Fruit fly (Drosophila melanogaster) whole organism, embryonic: ENCODE measurements around the gene CG31808.

Source experiments
- Blimp-1 ChIP-seq: fragments of 200-800 bp; sonication (Bioruptor generic); optimal IDR thresholded peaks from 3 replicates; lab custom pipeline; 2018; ENCODE audit warnings: missing biosample characterization, missing genetic modification characterization, mild to moderate bottlenecking, moderate library complexity, missing genetic modification reagents
- BtbVII ChIP-seq: fragments of 200-800 bp; sonication (Bioruptor generic); optimal IDR thresholded peaks from 3 replicates; lab custom pipeline; 2017; ENCODE audit warnings: missing biosample characterization, mild to moderate bottlenecking, missing genetic modification characterization
- CG10267 ChIP-seq: fragments of 200-800 bp; sonication (Bioruptor generic); optimal IDR thresholded peaks from 2 replicates; lab custom pipeline; 2018; ENCODE audit warnings: missing biosample characterization, mild to moderate bottlenecking, missing genetic modification characterization, moderate library complexity
- CG10654 ChIP-seq: fragments of 200-800 bp; sonication (Bioruptor generic); optimal IDR thresholded peaks from 2 replicates; lab custom pipeline; 2016; ENCODE audit warnings: missing biosample characterization, missing genetic modification characterization
- CG11695 ChIP-seq: fragments of 200-800 bp; sonication (Bioruptor generic); IDR thresholded peaks from 3 replicates; pipeline ENCODE4 v1.3.6; 2022; ENCODE audit warnings: missing biosample characterization, missing genetic modification characterization
- CG11723 ChIP-seq: fragments of 200-800 bp; sonication (Bioruptor generic); optimal IDR thresholded peaks from 2 replicates; lab custom pipeline; 2017; ENCODE audit warnings: missing biosample characterization, mild to moderate bottlenecking, missing genetic modification characterization
- CG12744 ChIP-seq: fragments of 200-800 bp; sonication (Bioruptor generic); optimal IDR thresholded peaks from 2 replicates; lab custom pipeline; 2016; ENCODE audit warnings: missing biosample characterization, missing genetic modification characterization
- CG17359 ChIP-seq: fragments of 200-800 bp; sonication (Bioruptor generic); optimal IDR thresholded peaks from 3 replicates; lab custom pipeline; 2018; ENCODE audit warnings: missing biosample characterization, mild to moderate bottlenecking, missing genetic modification characterization, moderate library complexity
- CG17829 ChIP-seq: fragments of 200-800 bp; optimal IDR thresholded peaks from 2 replicates; lab custom pipeline; 2019; ENCODE audit warnings: missing biosample characterization, mild to moderate bottlenecking, missing genetic modification characterization, moderate library complexity
- CG2199 ChIP-seq: fragments of 200-800 bp; sonication (Bioruptor generic); IDR thresholded peaks from 3 replicates; pipeline ENCODE4 v1.3.6; 2022; ENCODE audit warnings: missing biosample characterization, missing genetic modification characterization
- CG2712 ChIP-seq: fragments of 200-800 bp; optimal IDR thresholded peaks from 3 replicates; lab custom pipeline; 2019; ENCODE audit warnings: missing biosample characterization, mild to moderate bottlenecking, missing genetic modification characterization, moderate library complexity
- CG30020 ChIP-seq: fragments of 200-800 bp; optimal IDR thresholded peaks from 2 replicates; lab custom pipeline; 2019; ENCODE audit warnings: missing biosample characterization, mild to moderate bottlenecking, missing genetic modification characterization, moderate library complexity
- CG33213 ChIP-seq: fragments of 200-800 bp; sonication (Bioruptor generic); optimal IDR thresholded peaks from 3 replicates; lab custom pipeline; 2016; ENCODE audit warnings: missing biosample characterization, missing genetic modification characterization
- CG34422 ChIP-seq: fragments of 200-800 bp; sonication (Bioruptor generic); IDR thresholded peaks from 3 replicates; pipeline ENCODE4 v1.3.6; 2022; ENCODE audit warnings: missing biosample characterization, missing genetic modification characterization
- CG4707 ChIP-seq: fragments of 200-800 bp; sonication (Bioruptor generic); optimal IDR thresholded peaks from 2 replicates; lab custom pipeline; 2018; ENCODE audit warnings: missing biosample characterization, mild to moderate bottlenecking, missing genetic modification characterization, moderate library complexity
- CG6791 ChIP-seq: fragments of 200-800 bp; sonication (Bioruptor generic); IDR thresholded peaks from 3 replicates; pipeline ENCODE4 v1.3.6; 2022; ENCODE audit warnings: missing biosample characterization, missing genetic modification characterization; ENCODE audit not compliant: partially characterized antibody
- CG8290 ChIP-seq, 3 experiments: fragments of 200-800 bp; sonication (Bioruptor generic); optimal IDR thresholded peaks; 2 replicates each; lab custom pipeline; 2016 to 2019; ENCODE audit warnings: missing biosample characterization in 3 of 3, missing genetic modification characterization in 3 of 3, mild to moderate bottlenecking in 2 of 3, moderate library complexity in 1 of 3
- CG9437 ChIP-seq: fragments of 200-800 bp; sonication (Bioruptor generic); optimal IDR thresholded peaks from 2 replicates; lab custom pipeline; 2018; ENCODE audit warnings: missing biosample characterization, mild to moderate bottlenecking, missing genetic modification characterization
- Hsf ChIP-seq: fragments of 200-800 bp; sonication (Bioruptor generic); optimal IDR thresholded peaks from 3 replicates; lab custom pipeline; 2016; ENCODE audit warnings: missing biosample characterization, missing genetic modification characterization
- Kr ChIP-seq: fragments of 200-800 bp; sonication (Bioruptor generic); optimal IDR thresholded peaks from 2 replicates; lab custom pipeline; 2017; ENCODE audit warnings: missing biosample characterization, mild to moderate bottlenecking, missing genetic modification characterization
- Ravus ChIP-seq: fragments of 200-800 bp; sonication (Bioruptor generic); IDR thresholded peaks from 2 replicates; pipeline ENCODE4 v1.3.6; 2022; ENCODE audit warnings: missing biosample characterization, missing genetic modification characterization
- Rx ChIP-seq: fragments of 200-800 bp; sonication (Bioruptor generic); IDR thresholded peaks from 2 replicates; pipeline ENCODE4 v1.3.6; 2022; ENCODE audit warnings: missing biosample characterization, missing genetic modification characterization
- Side ChIP-seq: fragments of 200-800 bp; sonication (Bioruptor generic); optimal IDR thresholded peaks from 2 replicates; lab custom pipeline; 2016; ENCODE audit warnings: missing biosample characterization, missing genetic modification characterization
- TFAM ChIP-seq: fragments of 200-800 bp; sonication (Bioruptor generic); optimal IDR thresholded peaks from 2 replicates; lab custom pipeline; 2017; ENCODE audit warnings: missing biosample characterization, missing genetic modification characterization, inconsistent platforms
- Xbp1 ChIP-seq: fragments of 200-800 bp; sonication (Bioruptor generic); optimal IDR thresholded peaks from 3 replicates; lab custom pipeline; 2016; ENCODE audit warnings: missing biosample characterization, mild to moderate bottlenecking, missing genetic modification characterization
- Xrp1 ChIP-seq: fragments of 200-800 bp; sonication (Bioruptor generic); IDR thresholded peaks from 2 replicates; pipeline ENCODE4 v1.3.6; 2022; ENCODE audit warnings: missing biosample characterization, missing genetic modification characterization
- abd-A ChIP-seq: fragments of 200-800 bp; sonication (Bioruptor generic); optimal IDR thresholded peaks from 3 replicates; lab custom pipeline; 2019; ENCODE audit warnings: missing biosample characterization, mild to moderate bottlenecking, missing genetic modification characterization, moderate library complexity
- amos ChIP-seq: fragments of 200-800 bp; sonication (Bioruptor generic); IDR thresholded peaks from 2 replicates; pipeline ENCODE4 v1.3.6; 2022; ENCODE audit warnings: missing biosample characterization, missing genetic modification characterization; ENCODE audit not compliant: partially characterized antibody
- bbx ChIP-seq: fragments of 200-800 bp; sonication (Bioruptor generic); IDR thresholded peaks from 2 replicates; pipeline ENCODE4 v1.3.6; 2022; ENCODE audit warnings: missing biosample characterization, missing genetic modification characterization; ENCODE audit not compliant: partially characterized antibody
- bowl ChIP-seq: fragments of 200-800 bp; sonication (Bioruptor generic); IDR thresholded peaks from 2 replicates; pipeline ENCODE4 v1.3.6; 2022; ENCODE audit warnings: missing biosample characterization, missing genetic modification characterization
- chinmo ChIP-seq: fragments of 200-800 bp; sonication (Bioruptor generic); IDR thresholded peaks from 4 replicates; pipeline ENCODE4 v1.3.6; 2022; ENCODE audit warnings: missing biosample characterization, missing genetic modification characterization; ENCODE audit not compliant: partially characterized antibody
- dmrt99B ChIP-seq: fragments of 200-800 bp; sonication (Bioruptor generic); optimal IDR thresholded peaks from 2 replicates; lab custom pipeline; 2018; ENCODE audit warnings: missing biosample characterization, mild to moderate bottlenecking, missing genetic modification characterization, moderate library complexity
- dpn ChIP-seq, 2 experiments: fragments of 200-800 bp; sonication (Bioruptor generic); optimal IDR thresholded peaks; 3 replicates each; lab custom pipeline; 2016; ENCODE audit warnings: missing biosample characterization in 2 of 2, missing genetic modification characterization in 2 of 2
- ewg ChIP-seq: fragments of 200-800 bp; sonication (Bioruptor generic); optimal IDR thresholded peaks from 3 replicates; lab custom pipeline; 2017; ENCODE audit warnings: mild to moderate bottlenecking, missing biosample characterization, missing genetic modification reagents, missing genetic modification characterization
- lola ChIP-seq, 3 experiments: fragments of >200 bp in 2 of 3; fragments of 200-800 bp in 1 of 3; sonication (Bioruptor generic) in 1 of 3; optimal IDR thresholded peaks; 2 replicates each; lab custom pipeline; 2017 to 2019; ENCODE audit warnings: missing biosample characterization in 3 of 3, missing genetic modification characterization in 3 of 3, mild to moderate bottlenecking in 1 of 3, moderate library complexity in 1 of 3
- mld ChIP-seq: fragments of 200-800 bp; sonication (Bioruptor generic); IDR thresholded peaks from 3 replicates; pipeline ENCODE4 v1.3.6; 2022; ENCODE audit warnings: missing biosample characterization, missing genetic modification characterization; ENCODE audit not compliant: partially characterized antibody
- sens ChIP-seq: fragments of 200-800 bp; sonication (Bioruptor generic); peaks from one replicate; lab custom pipeline; 2016; ENCODE audit warnings: missing biosample characterization, missing genetic modification characterization
- sima ChIP-seq: fragments of 200-800 bp; sonication (Bioruptor generic); optimal IDR thresholded peaks from 2 replicates; lab custom pipeline; 2016; ENCODE audit warnings: missing biosample characterization, missing genetic modification characterization
- sisA ChIP-seq: fragments of 200-800 bp; sonication (Bioruptor generic); IDR thresholded peaks from 2 replicates; pipeline ENCODE4 v1.3.6; 2022; ENCODE audit warnings: missing biosample characterization, missing genetic modification characterization
- slbo ChIP-seq: fragments of 200-800 bp; sonication (Bioruptor generic); IDR thresholded peaks from 2 replicates; pipeline ENCODE4 v1.3.6; 2022; ENCODE audit warnings: missing biosample characterization, missing genetic modification characterization
- sob ChIP-seq: fragments of 200-800 bp; sonication (Bioruptor generic); IDR thresholded peaks from 2 replicates; pipeline ENCODE4 v1.3.6; 2022; ENCODE audit warnings: missing biosample characterization, missing genetic modification characterization
- stwl ChIP-seq: fragments of 200-800 bp; sonication (Bioruptor generic); optimal IDR thresholded peaks from 3 replicates; lab custom pipeline; 2018; ENCODE audit warnings: missing biosample characterization, mild to moderate bottlenecking, missing genetic modification characterization, moderate library complexity
- wek ChIP-seq: fragments of 200-800 bp; sonication (Bioruptor generic); optimal IDR thresholded peaks from 3 replicates; lab custom pipeline; 2018; ENCODE audit warnings: missing biosample characterization, mild to moderate bottlenecking, missing genetic modification characterization, moderate library complexity
- zf30C ChIP-seq: fragments of 200-800 bp; sonication (Bioruptor generic); optimal IDR thresholded peaks from 3 replicates; lab custom pipeline; 2018; ENCODE audit warnings: missing biosample characterization, mild to moderate bottlenecking, missing genetic modification characterization

Gene CG31808

DNA sequence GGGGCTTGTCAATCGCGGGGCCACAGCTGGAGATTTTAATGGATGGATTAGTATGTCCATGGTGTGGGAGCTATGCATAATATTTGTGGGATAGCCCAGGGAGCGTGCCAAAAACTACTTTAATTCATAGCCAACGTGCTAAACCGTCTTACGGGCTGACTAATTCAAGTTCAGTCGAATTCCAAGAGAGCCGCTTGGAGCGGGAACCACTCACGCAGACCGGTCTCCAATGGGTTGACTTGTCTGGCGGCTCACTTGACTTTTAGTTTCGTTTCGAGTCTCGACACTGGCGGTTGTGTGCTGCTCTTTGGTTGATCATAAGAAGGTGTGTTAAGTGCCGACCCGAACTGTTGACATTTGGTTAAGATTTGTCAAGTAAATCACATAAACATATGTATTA lies 38.1 kb upstream of the CG31808 start, which contains the start of gene yellow-b (continued):
- TF ChIP-seq amos (GFP tag; lab: Robert Waterston, UW) (0 out of 2 replicates have a peak, but pooled peaks have one; percentile 9), dpn (GFP tag; optimal IDR thresholded peaks at IDR 0.05; lab: Kevin White, UChicago) (no peak), chinmo (peak; percentile 69; the same call in 1 of the 4 replicates), Ravus (GFP tag; lab: Robert Waterston, UW) (no peak), sob (GFP tag; lab: Robert Waterston, UW) (peak; percentile 31; the same call in 1 of the 2 replicates), bbx (GFP tag; lab: Robert Waterston, UW) (no peak), CG34422 (GFP tag; lab: Robert Waterston, UW) (no peak), CG11695 (no peak), zf30C (GFP tag; lab: Kevin White, UChicago) (no peak), BtbVII (no peak), CG10267 (tag; lab: Kevin White, UChicago) (no peak), Side (GFP tag; lab: Kevin White, UChicago) (no peak), Kr (no peak), Blimp-1 (peak; percentile 93), CG17359 (tag; lab: Kevin White, UChicago) (no peak)

DNA sequence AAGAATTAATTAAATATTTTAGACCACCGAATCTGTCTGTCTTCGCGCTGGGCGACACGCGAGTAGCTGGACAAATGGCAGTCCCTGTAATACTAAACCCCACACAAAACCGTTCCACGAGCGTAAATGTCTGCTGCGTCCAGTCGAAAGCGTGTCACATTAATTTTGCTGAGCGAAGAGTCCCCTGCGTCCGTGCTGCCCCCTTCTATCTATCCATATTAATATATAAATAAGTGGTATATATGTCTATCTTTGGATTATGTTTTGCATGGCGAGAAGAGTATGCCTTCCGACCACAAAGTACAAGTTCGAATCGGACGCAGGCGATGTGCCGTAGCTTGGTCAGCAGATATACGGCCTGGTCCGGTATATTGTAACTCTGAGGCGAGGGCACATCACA lies 36.3 kb upstream of the CG31808 start:
- no peak for TF ChIP-seq CG12744 (GFP tag; lab: Kevin White, UChicago)
- no peak for TF ChIP-seq mld (GFP tag; lab: Robert Waterston, UW)
- 0 out of 3 replicates have a peak, but pooled peaks have one; percentile 58 for TF ChIP-seq CG2199 (GFP tag; lab: Robert Waterston, UW)
- no peak for TF ChIP-seq CG10654
- peak; percentile 61 for TF ChIP-seq sens (GFP tag; lab: Kevin White, UChicago)

DNA sequence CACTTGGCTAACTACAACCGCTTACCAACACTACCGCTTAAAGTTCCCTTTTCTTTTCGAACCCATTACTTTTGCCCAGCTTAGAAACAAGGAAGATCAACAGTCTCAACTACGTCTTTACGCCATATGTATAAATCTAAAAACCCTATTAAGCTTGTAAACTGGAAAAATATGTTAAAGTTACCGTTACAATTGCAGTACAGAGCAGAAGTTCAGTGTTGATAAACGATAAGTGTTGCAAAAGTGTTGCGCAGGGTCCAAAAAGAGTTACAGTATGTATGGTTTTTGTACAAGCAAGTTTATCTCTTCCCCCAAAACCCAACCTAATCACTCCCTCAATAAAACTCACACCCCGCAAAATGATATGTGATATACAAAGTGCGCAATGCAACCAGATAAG lies 31.1 kb upstream of the CG31808 start:
- no peak for TF ChIP-seq sens (GFP tag; lab: Kevin White, UChicago)
- TF ChIP-seq stwl (tag; lab: Kevin White, UChicago): peak; percentile 95
- TF ChIP-seq abd-A (tag; lab: Kevin White, UChicago): no peak
- TF ChIP-seq CG8290 (GFP tag; optimal IDR thresholded peaks at IDR 0.05; lab: Kevin White, UChicago): peak; percentile 33
- no peak for TF ChIP-seq CG8290 (tag; optimal IDR thresholded peaks at IDR 0.05; lab: Kevin White, UChicago)
- no peak for TF ChIP-seq CG4707 (GFP tag; lab: Kevin White, UChicago)
- TF ChIP-seq CG10267 (tag; lab: Kevin White, UChicago): peak; percentile 17
- 0 out of 3 replicates have a peak, but pooled peaks have one; percentile 42 for TF ChIP-seq CG6791 (GFP tag; lab: Robert Waterston, UW)
- TF ChIP-seq bowl: no peak
- no peak for TF ChIP-seq sisA
- TF ChIP-seq, all 482 proteins: peak for 4

DNA sequence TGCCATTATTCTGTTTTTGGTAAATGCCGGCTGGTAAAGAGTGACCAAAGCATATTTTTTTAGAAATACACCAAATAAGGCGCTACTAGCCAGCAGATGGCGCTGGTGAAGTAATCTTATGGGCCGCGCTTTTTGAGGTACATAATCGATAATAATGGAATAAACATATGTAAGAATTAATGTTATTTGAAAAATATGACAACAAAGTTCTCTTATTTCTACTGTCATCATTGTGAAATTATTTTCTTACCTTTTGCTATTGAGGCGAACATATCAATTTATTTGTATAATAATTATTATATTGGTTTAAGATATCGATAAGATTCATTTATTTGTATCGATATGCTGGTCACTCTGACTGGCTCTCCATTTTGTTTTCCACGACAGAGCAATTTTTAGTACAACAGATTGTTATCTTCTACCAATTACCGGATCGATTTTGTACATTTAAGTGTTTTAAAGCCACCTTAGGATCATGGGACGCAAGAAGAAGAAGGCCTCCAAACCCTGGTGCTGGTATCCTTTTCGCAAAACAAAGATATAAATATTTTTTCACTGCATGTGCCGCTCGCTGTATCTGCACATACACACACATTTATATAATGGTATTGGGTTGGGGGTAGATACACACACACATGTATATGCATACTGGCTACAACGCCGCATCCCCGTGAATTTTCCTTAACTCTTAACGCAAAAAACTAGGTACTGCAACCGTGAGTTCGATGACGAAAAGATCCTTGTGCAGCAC lies 27.2 kb upstream of the CG31808 start, which contains the start of the genes LSm7 and BuGZ:
Gene LSm7 (minus strand): TSS at position 46 of the 751 bp plus-strand sequence.
Gene BuGZ (plus strand): TSS at position 351 of the 751 bp plus-strand sequence.
- TF ChIP-seq ewg (GFP tag; lab: Kevin White, UChicago) (peak; percentile 36), CG33213 (peak; percentile 58), Xrp1 (GFP tag; lab: Robert Waterston, UW) (peak; percentile 31; the same call in 1 of the 2 replicates), sens (GFP tag; lab: Kevin White, UChicago) (peak; percentile 76), TFAM (GFP tag; lab: Kevin White, UChicago) (no peak), slbo (GFP tag; lab: Robert Waterston, UW) (peak; percentile 24; the same call in 1 of the 2 replicates), Rx (GFP tag; lab: Robert Waterston, UW) (peak; percentile 20; the same call in 1 of the 2 replicates), Xbp1 (GFP tag; lab: Kevin White, UChicago) (peak; percentile 66), CG30020 (tag; lab: Kevin White, UChicago) (peak; percentile 63), Hsf (peak; percentile 38), CG9437 (GFP tag; lab: Kevin White, UChicago) (peak; percentile 45), wek (GFP tag; lab: Kevin White, UChicago) (no peak), lola (GFP tag; optimal IDR thresholded peaks at IDR 0.05; lab: Kevin White, UChicago) (peak in 1 of 3 experiments; percentile 33), CG2712 (tag; lab: Kevin White, UChicago) (peak; percentile 65), sima (GFP tag; lab: Kevin White, UChicago) (no peak), CG11723 (GFP tag; lab: Kevin White, UChicago) (no peak), dmrt99B (no peak), CG17829 (peak; percentile 60)
